Fruit fly (Drosophila melanogaster) whole organism, prepupa: ENCODE measurements around the gene CG9312.

ENCODE experiments used
- Blimp-1 ChIP-seq: fragments of 200-800 bp; sonication (Bioruptor generic); optimal IDR thresholded peaks from 3 replicates; lab custom pipeline; 2017; ENCODE audit warnings: missing biosample characterization, missing genetic modification characterization, mild to moderate bottlenecking, moderate library complexity, missing genetic modification reagents
- CG10631 ChIP-seq: fragments of 200-800 bp; sonication (Bioruptor generic); optimal IDR thresholded peaks from 2 replicates; lab custom pipeline; 2016; ENCODE audit warnings: missing biosample characterization, missing genetic modification characterization
- CG10669 ChIP-seq: fragments of 200-800 bp; sonication (Bioruptor generic); optimal IDR thresholded peaks from 3 replicates; lab custom pipeline; 2018; ENCODE audit warnings: missing biosample characterization, mild to moderate bottlenecking, missing genetic modification characterization, moderate library complexity
- CG11762 ChIP-seq: fragments of 200-800 bp; sonication (Bioruptor generic); optimal IDR thresholded peaks from 3 replicates; lab custom pipeline; 2016; ENCODE audit warnings: missing biosample characterization, missing genetic modification characterization; ENCODE audit not compliant: insufficient read depth
- CG15336 ChIP-seq: fragments of 200-800 bp; sonication (Bioruptor generic); IDR thresholded peaks from 2 replicates; pipeline ENCODE4 v1.3.6; 2022; ENCODE audit warnings: missing biosample characterization, missing genetic modification characterization
- CG1621 ChIP-seq: fragments of 200-800 bp; sonication (Bioruptor generic); optimal IDR thresholded peaks from 3 replicates; lab custom pipeline; 2018; ENCODE audit warnings: missing biosample characterization, mild to moderate bottlenecking, missing genetic modification characterization
- CG3032 ChIP-seq: fragments of 200-800 bp; optimal IDR thresholded peaks from 2 replicates; lab custom pipeline; 2019; ENCODE audit warnings: missing biosample characterization, mild to moderate bottlenecking, missing genetic modification characterization, moderate library complexity
- CG31627 ChIP-seq: fragments of 200-800 bp; sonication (Bioruptor generic); optimal IDR thresholded peaks from 3 replicates; lab custom pipeline; 2016; ENCODE audit warnings: missing biosample characterization, missing genetic modification characterization
- CG34406 ChIP-seq: fragments of 200-800 bp; sonication (Bioruptor generic); optimal IDR thresholded peaks from 3 replicates; lab custom pipeline; 2016; ENCODE audit warnings: missing biosample characterization, missing genetic modification characterization
- CG3919 ChIP-seq: fragments of 200-800 bp; sonication (Bioruptor generic); optimal IDR thresholded peaks from 3 replicates; lab custom pipeline; 2016; ENCODE audit warnings: missing biosample characterization, missing genetic modification characterization
- CG6163 ChIP-seq: fragments of 200-800 bp; sonication (Bioruptor generic); IDR thresholded peaks from 3 replicates; pipeline ENCODE4 v1.3.6; 2022; ENCODE audit warnings: missing biosample characterization, missing genetic modification characterization
- CG6276 ChIP-seq: fragments of 200-800 bp; sonication (Bioruptor generic); optimal IDR thresholded peaks from 2 replicates; lab custom pipeline; 2017; ENCODE audit warnings: missing biosample characterization, mild to moderate bottlenecking, missing genetic modification characterization
- CG6792 ChIP-seq: fragments of 200-800 bp; sonication (Bioruptor generic); optimal IDR thresholded peaks from 3 replicates; lab custom pipeline; 2016; ENCODE audit warnings: missing biosample characterization, missing genetic modification characterization
- CG6808 ChIP-seq: fragments of 200-800 bp; sonication (Bioruptor generic); optimal IDR thresholded peaks from 3 replicates; lab custom pipeline; 2017; ENCODE audit warnings: missing biosample characterization, missing genetic modification characterization, mild to moderate bottlenecking, moderate library complexity, missing genetic modification reagents
- CG7368 ChIP-seq: fragments of 200-800 bp; sonication (Bioruptor generic); optimal IDR thresholded peaks from 3 replicates; lab custom pipeline; 2016; ENCODE audit warnings: missing biosample characterization, missing genetic modification characterization
- CG8119 ChIP-seq: fragments of 200-800 bp; sonication (Bioruptor generic); IDR thresholded peaks from 3 replicates; pipeline ENCODE4 v1.3.6; 2022; ENCODE audit warnings: missing biosample characterization, missing genetic modification characterization
- CG8319 ChIP-seq: fragments of 200-800 bp; sonication (Bioruptor generic); optimal IDR thresholded peaks from 3 replicates; lab custom pipeline; 2016; ENCODE audit warnings: missing biosample characterization, missing genetic modification characterization
- CG8632 ChIP-seq: fragments of 200-800 bp; sonication (Bioruptor generic); optimal IDR thresholded peaks from 3 replicates; lab custom pipeline; 2016; ENCODE audit warnings: missing biosample characterization, missing genetic modification characterization
- Eip75B ChIP-seq: fragments of 200-800 bp; sonication (Bioruptor generic); optimal IDR thresholded peaks from 3 replicates; lab custom pipeline; 2016; ENCODE audit warnings: missing biosample characterization, missing genetic modification characterization
- Eip78C ChIP-seq: fragments of 200-800 bp; sonication (Bioruptor generic); peaks from one replicate; lab custom pipeline; 2016; ENCODE audit warnings: missing biosample characterization, missing genetic modification characterization
- Eip93F ChIP-seq: fragments of 200-800 bp; sonication (Bioruptor generic); optimal IDR thresholded peaks from 2 replicates; lab custom pipeline; 2016; ENCODE audit warnings: missing biosample characterization, mild to moderate bottlenecking, missing genetic modification characterization
- Ets96B ChIP-seq: fragments of 200-800 bp; optimal IDR thresholded peaks from 2 replicates; lab custom pipeline; 2019; ENCODE audit warnings: missing biosample characterization, mild to moderate bottlenecking, missing genetic modification characterization, moderate library complexity
- Gug ChIP-seq: fragments of 200-800 bp; sonication (Bioruptor generic); IDR thresholded peaks from 2 replicates; pipeline ENCODE4 v1.3.6; 2022; ENCODE audit warnings: missing biosample characterization, missing genetic modification characterization
- Hr38 ChIP-seq: sonication (Bioruptor generic); optimal IDR thresholded peaks from 2 replicates; lab custom pipeline; 2016; ENCODE audit warnings: missing biosample characterization, missing genetic modification characterization
- Hr39 ChIP-seq: fragments of 200-800 bp; sonication (Bioruptor generic); optimal IDR thresholded peaks from 2 replicates; lab custom pipeline; 2016; ENCODE audit warnings: missing biosample characterization, missing genetic modification characterization
- Hr4 ChIP-seq: fragments of 200-800 bp; sonication (Bioruptor generic); optimal IDR thresholded peaks from 3 replicates; lab custom pipeline; 2016; ENCODE audit warnings: missing biosample characterization, missing genetic modification characterization
- Lpt ChIP-seq: fragments of 200-800 bp; sonication (Bioruptor generic); optimal IDR thresholded peaks from 3 replicates; lab custom pipeline; 2016; ENCODE audit warnings: missing biosample characterization, missing genetic modification characterization
- Met ChIP-seq: fragments of 200-800 bp; sonication (Bioruptor generic); optimal IDR thresholded peaks from 3 replicates; lab custom pipeline; 2016; ENCODE audit warnings: missing biosample characterization, missing genetic modification characterization
- OdsH ChIP-seq: fragments of 200-800 bp; sonication (Bioruptor generic); optimal IDR thresholded peaks from 3 replicates; lab custom pipeline; 2016; ENCODE audit warnings: missing biosample characterization, missing genetic modification characterization
- Smox ChIP-seq: fragments of 200-800 bp; sonication (Bioruptor generic); optimal IDR thresholded peaks from 3 replicates; lab custom pipeline; 2016; ENCODE audit warnings: missing biosample characterization, missing genetic modification characterization
- Sox14 ChIP-seq: fragments of 200-800 bp; sonication (Bioruptor generic); optimal IDR thresholded peaks from 3 replicates; lab custom pipeline; 2016; ENCODE audit warnings: missing biosample characterization, missing genetic modification characterization
- Sox15 ChIP-seq: fragments of 200-800 bp; sonication (Bioruptor generic); optimal IDR thresholded peaks from 3 replicates; lab custom pipeline; 2016; ENCODE audit warnings: missing biosample characterization, missing genetic modification characterization
- achi ChIP-seq: fragments of 200-800 bp; sonication (Bioruptor generic); optimal IDR thresholded peaks from 3 replicates; lab custom pipeline; 2016; ENCODE audit warnings: missing biosample characterization, missing genetic modification characterization
- acj6 ChIP-seq: fragments of 200-800 bp; sonication (Bioruptor generic); optimal IDR thresholded peaks from 3 replicates; lab custom pipeline; 2016; ENCODE audit warnings: missing biosample characterization, missing genetic modification characterization
- cyc ChIP-seq: fragments of 200-800 bp; sonication (Bioruptor generic); optimal IDR thresholded peaks from 3 replicates; lab custom pipeline; 2016; ENCODE audit warnings: missing biosample characterization, missing genetic modification characterization
- dac ChIP-seq: fragments of 200-800 bp; sonication (Bioruptor generic); optimal IDR thresholded peaks from 2 replicates; lab custom pipeline; 2017; ENCODE audit warnings: missing biosample characterization, mild to moderate bottlenecking, missing genetic modification characterization
- eg ChIP-seq: fragments of 200-800 bp; sonication (Bioruptor generic); IDR thresholded peaks from 3 replicates; pipeline ENCODE4 v1.3.6; 2022; ENCODE audit warnings: missing biosample characterization, missing genetic modification characterization
- esn ChIP-seq: fragments of 200-800 bp; sonication (Bioruptor generic); optimal IDR thresholded peaks from 2 replicates; lab custom pipeline; 2016; ENCODE audit warnings: missing biosample characterization, mild to moderate bottlenecking, missing genetic modification characterization, moderate library complexity
- fd59A ChIP-seq: fragments of 200-800 bp; sonication (Bioruptor generic); optimal IDR thresholded peaks from 2 replicates; lab custom pipeline; 2017; ENCODE audit warnings: missing biosample characterization, mild to moderate bottlenecking, missing genetic modification characterization, missing genetic modification reagents
- fd85E ChIP-seq: fragments of 200-800 bp; sonication (Bioruptor generic); optimal IDR thresholded peaks from 3 replicates; lab custom pipeline; 2016; ENCODE audit warnings: missing biosample characterization, missing genetic modification characterization
- lz ChIP-seq: fragments of 200-800 bp; sonication (Bioruptor generic); optimal IDR thresholded peaks from 3 replicates; lab custom pipeline; 2016; ENCODE audit warnings: missing biosample characterization, missing genetic modification characterization
- net ChIP-seq: fragments of 200-800 bp; sonication (Bioruptor generic); optimal IDR thresholded peaks from 3 replicates; lab custom pipeline; 2016; ENCODE audit warnings: missing biosample characterization, missing genetic modification characterization
- pdm3 ChIP-seq: fragments of 200-800 bp; sonication (Bioruptor generic); optimal IDR thresholded peaks from 3 replicates; lab custom pipeline; 2016; ENCODE audit warnings: missing biosample characterization, missing genetic modification characterization
- salr ChIP-seq, 2 experiments: fragments of 200-800 bp; sonication (Bioruptor generic); optimal IDR thresholded peaks; 3 replicates each; lab custom pipeline; 2016 to 2018; ENCODE audit warnings: missing biosample characterization in 2 of 2, missing genetic modification characterization in 2 of 2, mild to moderate bottlenecking in 1 of 2
- spab ChIP-seq: fragments of 200-800 bp; sonication (Bioruptor generic); optimal IDR thresholded peaks from 2 replicates; lab custom pipeline; 2017; ENCODE audit warnings: missing biosample characterization, mild to moderate bottlenecking, missing genetic modification characterization, missing genetic modification reagents
- ss ChIP-seq, 2 experiments: fragments of 200-800 bp; sonication (Bioruptor generic); optimal IDR thresholded peaks; 2 replicates in 1 of 2; 3 replicates in 1 of 2; lab custom pipeline; 2017 to 2018; ENCODE audit warnings: mild to moderate bottlenecking in 2 of 2, missing biosample characterization in 2 of 2, missing genetic modification characterization in 2 of 2, moderate library complexity in 1 of 2
- svp ChIP-seq: fragments of 200-800 bp; sonication (Bioruptor generic); peaks from one replicate; lab custom pipeline; 2016; ENCODE audit warnings: missing biosample characterization, missing genetic modification characterization
- topi ChIP-seq: fragments of 200-800 bp; sonication (Bioruptor generic); optimal IDR thresholded peaks from 3 replicates; lab custom pipeline; 2016; ENCODE audit warnings: missing biosample characterization, missing genetic modification characterization

CG9312 gene

dm6 chr3R:13790820-13791219 is 25.3 kb downstream of the CG9312 start:
- no peak for TF ChIP-seq Lpt
- no peak for TF ChIP-seq Blimp-1 (GFP tag; lab: Kevin White, UChicago)
- peak; percentile 67 for TF ChIP-seq Eip78C (GFP tag; lab: Kevin White, UChicago)
- TF ChIP-seq Sox14 (GFP tag; lab: Kevin White, UChicago) = no peak
- TF ChIP-seq CG3919 (GFP tag; lab: Kevin White, UChicago) = no peak
- TF ChIP-seq fd59A (GFP tag; lab: Kevin White, UChicago) = no peak
- TF ChIP-seq CG15336 = 0 out of 2 replicates have a peak, but pooled peaks have one; percentile 5
- TF ChIP-seq svp (GFP tag; lab: Kevin White, UChicago) = peak; percentile 90
- TF ChIP-seq, all 60 proteins: peak for 3

- TF ChIP-seq pdm3 (GFP tag; lab: Kevin White, UChicago) (peak; percentile 64), acj6 (peak; percentile 77), CG1621 (tag; lab: Kevin White, UChicago) (no peak), spab (GFP tag; lab: Kevin White, UChicago) (no peak), CG6792 (GFP tag; lab: Kevin White, UChicago) (peak; percentile 72), lz (GFP tag; lab: Kevin White, UChicago) (peak; percentile 89), CG11762 (GFP tag; lab: Kevin White, UChicago) (peak; percentile 15), Sox14 (GFP tag; lab: Kevin White, UChicago) (peak; percentile 73), net (GFP tag; lab: Kevin White, UChicago) (no peak), salr (GFP tag; optimal IDR thresholded peaks at IDR 0.05; lab: Kevin White, UChicago) (no peak), Eip78C (GFP tag; lab: Kevin White, UChicago) (peak; percentile 91), Smox (GFP tag; lab: Kevin White, UChicago) (peak; percentile 88), ss (GFP tag; optimal IDR thresholded peaks at IDR 0.05; lab: Kevin White, UChicago) (no peak), dac (GFP tag; lab: Kevin White, UChicago) (no peak), CG3919 (GFP tag; lab: Kevin White, UChicago) (peak; percentile 60), fd85E (no peak), CG31627 (GFP tag; lab: Kevin White, UChicago) (peak; percentile 90), CG6163 (GFP tag; lab: Robert Waterston, UW) (0 out of 3 replicates have a peak, but pooled peaks have one; percentile 53), Hr4 (peak; percentile 49), CG8632 (GFP tag; lab: Kevin White, UChicago) (peak; percentile 43), Hr38 (GFP tag; lab: Kevin White, UChicago) (no peak), Lpt (no peak), CG8319 (GFP tag; lab: Kevin White, UChicago) (peak; percentile 32), Sox15 (GFP tag; lab: Kevin White, UChicago) (peak; percentile 47), cyc (peak; percentile 86), Hr39 (peak; percentile 88), topi (GFP tag; lab: Kevin White, UChicago) (peak; percentile 88), CG8119 (peak; percentile 46; the same call in 2 of the 3 replicates), Blimp-1 (GFP tag; lab: Kevin White, UChicago) (peak; percentile 56), CG10631 (GFP tag; lab: Kevin White, UChicago) (peak; percentile 56), Met (GFP tag; lab: Kevin White, UChicago) (peak; percentile 94), achi (GFP tag; lab: Kevin White, UChicago) (peak; percentile 51), Ets96B (tag; lab: Kevin White, UChicago) (no peak), Eip93F (GFP tag; lab: Kevin White, UChicago) (peak; percentile 70), CG10669 (GFP tag; lab: Kevin White, UChicago) (no peak), CG7368 (GFP tag; lab: Kevin White, UChicago) (no peak), Gug (GFP tag; lab: Robert Waterston, UW) (no peak), CG6808 (GFP tag; lab: Kevin White, UChicago) (no peak), OdsH (GFP tag; lab: Kevin White, UChicago) (peak; percentile 63), Eip75B (GFP tag; lab: Kevin White, UChicago) (peak; percentile 57), CG6276 (GFP tag; lab: Kevin White, UChicago) (no peak), eg (peak; percentile 34; the same call in 1 of the 3 replicates), CG34406 (GFP tag; lab: Kevin White, UChicago) (peak; percentile 55), CG3032 (no peak), esn (peak; percentile 92)
Measured at dm6 chr3R:13793105-13793978, 27.8 kb downstream of the CG9312 start.
